Worm (Caenorhabditis elegans): ENCODE results near the gene cyp-32A1.

The cyp-32A1 gene

DNA sequence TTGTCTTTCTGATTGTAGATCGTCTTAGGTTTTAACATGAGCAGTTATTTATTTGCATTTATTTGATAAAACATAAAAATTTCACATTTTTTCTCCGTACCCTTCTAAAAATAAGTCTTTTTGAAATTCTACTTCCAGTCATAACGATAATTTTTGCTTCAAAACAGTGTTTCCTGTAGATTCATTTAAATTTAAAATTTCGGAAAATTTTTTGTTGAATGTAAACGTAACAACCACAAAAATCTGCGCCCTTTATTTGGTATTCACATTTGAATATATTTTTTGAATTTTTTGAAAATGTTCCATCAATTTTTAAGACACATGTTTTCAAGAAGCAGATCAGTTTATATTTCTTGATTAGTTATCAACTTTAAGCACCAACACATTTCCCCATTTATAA lies 36.2 kb upstream of the cyp-32A1 start:
- no peak for TF ChIP-seq klf-2 (GFP tag; conservative IDR thresholded peaks at IDR 0.05)
- TF ChIP-seq T22C8.4 (GFP tag; IDR thresholded peaks at IDR 0.05), result no peak

DNA sequence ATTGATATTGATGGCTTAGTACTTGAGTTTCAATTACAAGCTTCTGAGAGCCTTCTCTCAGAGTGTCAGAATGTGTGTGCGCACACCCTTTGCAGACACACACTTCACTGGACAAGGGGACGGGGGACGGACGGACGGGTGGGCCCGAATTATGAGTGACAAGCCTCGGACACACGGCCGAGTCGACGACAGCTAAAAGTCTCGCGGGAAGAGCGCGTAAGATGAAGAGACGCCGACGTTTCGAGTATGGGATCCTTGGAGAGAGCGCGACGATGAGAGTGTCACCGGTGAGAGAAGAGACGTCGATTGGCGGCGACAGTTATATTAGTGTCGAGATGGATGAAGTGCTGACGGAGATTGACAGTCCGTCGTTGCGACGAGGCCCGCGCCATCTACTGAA lies 35.7 kb upstream of the cyp-32A1 start:
- no peak for TF ChIP-seq T22C8.4 (GFP tag; IDR thresholded peaks at IDR 0.05)
- TF ChIP-seq ztf-23 (GFP tag; IDR thresholded peaks at IDR 0.05), result no peak
- TF ChIP-seq flt-1 (GFP tag; IDR thresholded peaks at IDR 0.05), result 0 out of 2 replicates have a peak, but pooled peaks have one; percentile 14
- peak; percentile 28; the same call in 1 of the 2 replicates for TF ChIP-seq ztf-29 (GFP tag; IDR thresholded peaks at IDR 0.05)
- TF ChIP-seq klf-2 (GFP tag; conservative IDR thresholded peaks at IDR 0.05), result no peak
- TF ChIP-seq tab-1 (GFP tag; IDR thresholded peaks at IDR 0.05), result no peak
- TF ChIP-seq cog-1 (tag; optimal IDR thresholded peaks at IDR 0.05), result peak; percentile 51

DNA sequence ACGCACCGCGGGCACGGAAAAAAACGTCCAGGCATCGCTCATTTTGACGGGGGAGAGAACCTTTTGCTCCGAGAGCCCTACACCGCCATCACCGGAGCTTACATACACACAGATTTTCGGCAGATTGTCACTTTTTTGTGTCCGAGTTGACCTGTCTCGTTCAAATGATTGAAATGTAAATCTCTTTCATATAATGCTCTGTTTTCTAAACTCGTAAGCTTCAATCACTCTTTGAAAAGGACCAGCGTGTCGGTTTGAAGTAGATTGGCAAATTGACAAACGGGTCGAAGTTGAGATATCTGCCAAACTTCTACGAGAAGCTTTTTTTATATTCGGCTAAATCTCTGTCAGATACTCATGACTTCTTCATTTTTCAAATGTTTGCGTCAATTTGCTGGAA lies 34.5 kb upstream of the cyp-32A1 start:
- TF ChIP-seq tab-1 (GFP tag; IDR thresholded peaks at IDR 0.05) (no peak), cog-1 (tag; optimal IDR thresholded peaks at IDR 0.05) (no peak), ref-1 (GFP tag; conservative IDR thresholded peaks at IDR 0.05) (no peak), ztf-23 (GFP tag; IDR thresholded peaks at IDR 0.05) (no peak), med-1 (GFP tag; optimal IDR thresholded peaks at IDR 0.05; ENCODE audit: insufficient read depth) (no peak), flt-1 (GFP tag; IDR thresholded peaks at IDR 0.05) (no peak), klf-2 (GFP tag; conservative IDR thresholded peaks at IDR 0.05) (no peak), ztf-29 (GFP tag; IDR thresholded peaks at IDR 0.05) (no peak), T22C8.4 (GFP tag; IDR thresholded peaks at IDR 0.05) (no peak)

DNA sequence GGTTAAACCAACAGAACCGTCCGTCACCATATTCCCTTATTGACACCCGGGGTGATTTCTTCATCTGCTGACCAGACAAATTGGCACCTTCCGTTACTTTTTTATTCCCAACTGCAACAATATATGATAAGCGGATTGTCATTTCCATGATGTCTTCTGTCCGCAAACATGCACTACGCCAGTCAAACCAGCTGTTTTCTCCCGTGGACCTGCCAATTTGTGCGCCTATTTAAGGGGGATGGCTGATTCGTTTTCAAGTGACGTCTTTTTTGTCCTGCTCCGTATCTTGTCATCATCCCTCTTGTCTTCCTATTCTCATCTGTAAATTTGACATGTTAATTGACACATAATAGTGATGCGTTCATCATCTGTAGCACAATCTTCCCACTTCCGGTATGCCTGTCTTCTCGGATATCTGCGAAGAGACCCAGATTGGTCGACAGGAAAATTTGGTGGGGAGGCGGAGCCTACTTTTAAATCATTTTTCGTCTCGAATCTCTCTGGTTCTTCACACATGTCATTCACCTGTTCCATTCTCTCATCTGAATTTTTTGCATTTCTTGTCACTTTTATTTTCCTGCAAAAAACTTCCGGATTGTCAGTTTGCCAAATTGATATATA lies 33.5 kb upstream of the cyp-32A1 start:
- TF ChIP-seq flt-1 (GFP tag; IDR thresholded peaks at IDR 0.05) (peak; percentile 31; the same call in 1 of the 2 replicates), ref-1 (GFP tag; conservative IDR thresholded peaks at IDR 0.05) (no peak)

DNA sequence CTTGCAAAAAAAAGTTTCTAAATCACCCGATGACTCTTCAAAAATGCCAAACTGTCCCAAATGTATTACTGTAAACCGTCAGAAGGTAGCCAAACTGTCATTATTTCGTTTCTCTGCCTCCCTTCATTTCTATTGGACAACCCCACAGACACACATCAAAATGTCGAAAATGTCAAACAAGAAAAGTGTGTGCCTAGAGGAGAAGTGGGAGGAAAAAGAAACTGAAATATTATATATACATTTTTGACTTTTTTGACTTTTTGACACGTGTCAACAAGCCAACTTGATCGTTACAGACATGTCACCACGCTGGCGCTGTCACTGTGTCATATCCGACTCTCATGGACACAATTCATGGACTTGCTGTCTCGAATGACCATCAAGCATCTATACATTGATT lies 31.9 kb upstream of the cyp-32A1 start:
- TF ChIP-seq flt-1 (GFP tag; IDR thresholded peaks at IDR 0.05), result no peak

DNA sequence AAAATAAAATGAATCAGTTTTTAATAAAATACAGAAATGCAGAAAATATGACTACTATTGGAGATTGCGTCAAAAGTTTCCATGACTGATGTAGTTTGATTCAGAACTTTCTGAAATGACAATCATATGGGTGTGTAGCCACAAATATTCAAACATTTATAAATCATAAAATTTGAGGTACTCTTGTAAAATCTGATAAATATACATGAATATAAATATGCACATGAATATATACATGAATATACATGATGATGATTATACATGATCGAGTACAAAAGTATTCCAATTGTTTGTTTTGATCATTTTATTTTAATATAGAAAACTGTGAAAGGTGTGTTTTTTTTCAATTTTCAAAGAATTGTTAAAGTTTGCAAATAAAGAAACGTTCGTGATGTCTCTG lies 27.1 kb upstream of the cyp-32A1 start, which contains the start of gene T05B11.4:
T05B11.4 (minus strand) TSS at position 101 of the 400 bp plus-strand sequence.
- no peak for TF ChIP-seq ztf-29 (GFP tag; IDR thresholded peaks at IDR 0.05)
- no peak for TF ChIP-seq tab-1 (GFP tag; IDR thresholded peaks at IDR 0.05)
- TF ChIP-seq cog-1 (tag; optimal IDR thresholded peaks at IDR 0.05), result no peak
- TF ChIP-seq klf-2 (GFP tag; conservative IDR thresholded peaks at IDR 0.05), result no peak
- TF ChIP-seq ref-1 (GFP tag; conservative IDR thresholded peaks at IDR 0.05), result no peak
- TF ChIP-seq flt-1 (GFP tag; IDR thresholded peaks at IDR 0.05), result no peak
- TF ChIP-seq med-1 (GFP tag; optimal IDR thresholded peaks at IDR 0.05; ENCODE audit: insufficient read depth), result no peak
- no peak for TF ChIP-seq ztf-23 (GFP tag; IDR thresholded peaks at IDR 0.05)
- TF ChIP-seq T22C8.4 (GFP tag; IDR thresholded peaks at IDR 0.05), result no peak

DNA sequence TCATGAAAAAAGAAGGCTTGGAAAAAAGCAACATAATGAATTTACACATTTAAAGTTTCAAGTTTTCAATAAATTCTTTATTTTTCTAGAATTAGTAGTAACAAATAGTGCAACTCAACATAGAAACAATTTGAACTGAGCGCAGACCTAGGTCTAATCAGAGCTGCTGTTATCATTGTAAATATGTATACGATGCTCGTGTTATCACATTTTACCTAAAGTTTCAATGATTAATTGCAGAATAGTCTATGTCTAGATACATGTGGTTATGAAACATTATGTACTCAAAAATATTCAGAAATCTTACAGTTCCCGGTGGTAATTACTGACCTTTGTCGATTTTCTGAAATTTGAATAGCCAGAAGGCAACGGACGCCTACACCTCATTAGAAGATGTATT lies 25.6 kb upstream of the cyp-32A1 start:
- TF ChIP-seq klf-2 (GFP tag; conservative IDR thresholded peaks at IDR 0.05) (no peak), ztf-29 (GFP tag; IDR thresholded peaks at IDR 0.05) (no peak), tab-1 (GFP tag; IDR thresholded peaks at IDR 0.05) (no peak), T22C8.4 (GFP tag; IDR thresholded peaks at IDR 0.05) (no peak), med-1 (GFP tag; optimal IDR thresholded peaks at IDR 0.05; ENCODE audit: insufficient read depth) (no peak), ref-1 (GFP tag; conservative IDR thresholded peaks at IDR 0.05) (no peak), ztf-23 (GFP tag; IDR thresholded peaks at IDR 0.05) (no peak), flt-1 (GFP tag; IDR thresholded peaks at IDR 0.05) (no peak), cog-1 (tag; optimal IDR thresholded peaks at IDR 0.05) (no peak)

DNA sequence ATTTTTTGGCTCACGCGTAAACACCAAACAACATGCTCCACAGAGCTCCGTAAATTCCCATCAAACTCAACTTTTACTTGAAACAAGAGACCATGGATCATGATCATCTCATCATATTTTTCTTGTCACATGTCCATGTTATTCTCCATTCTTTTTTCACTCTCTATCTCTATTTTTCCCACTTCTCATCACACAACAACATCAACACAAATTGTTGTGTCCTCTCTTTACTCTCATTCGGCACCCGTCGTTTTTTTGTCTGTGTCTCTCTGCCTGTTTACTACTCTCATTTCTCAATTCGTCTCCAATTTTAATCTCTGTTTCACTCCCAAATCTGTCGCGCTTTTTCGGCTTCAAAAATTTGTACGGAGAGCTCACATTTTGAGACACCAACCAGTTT lies 22.3 kb upstream of the cyp-32A1 start:
- TF ChIP-seq tab-1 (GFP tag; IDR thresholded peaks at IDR 0.05) (no peak), med-1 (GFP tag; optimal IDR thresholded peaks at IDR 0.05; ENCODE audit: insufficient read depth) (no peak), ref-1 (GFP tag; conservative IDR thresholded peaks at IDR 0.05) (no peak), flt-1 (GFP tag; IDR thresholded peaks at IDR 0.05) (no peak), T22C8.4 (GFP tag; IDR thresholded peaks at IDR 0.05) (no peak), klf-2 (GFP tag; conservative IDR thresholded peaks at IDR 0.05) (no peak)

DNA sequence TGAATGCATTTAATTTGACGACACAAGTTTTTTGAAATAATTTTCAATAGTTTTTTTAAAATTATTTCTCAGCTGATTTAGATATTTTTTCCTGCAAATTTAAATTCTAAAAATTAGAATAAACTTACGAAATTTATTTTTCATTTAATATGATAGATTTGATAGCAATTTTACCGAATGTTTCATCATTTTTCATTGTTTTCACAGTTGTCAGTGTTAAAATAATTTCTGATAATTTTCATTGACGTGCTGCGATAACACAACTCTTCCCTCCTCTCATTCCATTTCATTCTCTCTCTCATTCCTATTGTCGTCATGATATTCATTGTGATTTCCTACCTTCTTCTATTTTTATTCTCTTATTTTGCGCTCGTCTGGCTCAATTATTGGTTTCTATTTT lies 21.4 kb upstream of the cyp-32A1 start, which contains the start of gene hint-3:
hint-3 (plus strand) TSS at position 301 of the 400 bp plus-strand sequence.
- TF ChIP-seq cog-1 (tag; optimal IDR thresholded peaks at IDR 0.05), result no peak
- no peak for TF ChIP-seq flt-1 (GFP tag; IDR thresholded peaks at IDR 0.05)
- no peak for TF ChIP-seq ref-1 (GFP tag; conservative IDR thresholded peaks at IDR 0.05)
- TF ChIP-seq med-1 (GFP tag; optimal IDR thresholded peaks at IDR 0.05; ENCODE audit: insufficient read depth), result no peak
- TF ChIP-seq ztf-23 (GFP tag; IDR thresholded peaks at IDR 0.05), result no peak
- no peak for TF ChIP-seq klf-2 (GFP tag; conservative IDR thresholded peaks at IDR 0.05)
- no peak for TF ChIP-seq ztf-29 (GFP tag; IDR thresholded peaks at IDR 0.05)

DNA sequence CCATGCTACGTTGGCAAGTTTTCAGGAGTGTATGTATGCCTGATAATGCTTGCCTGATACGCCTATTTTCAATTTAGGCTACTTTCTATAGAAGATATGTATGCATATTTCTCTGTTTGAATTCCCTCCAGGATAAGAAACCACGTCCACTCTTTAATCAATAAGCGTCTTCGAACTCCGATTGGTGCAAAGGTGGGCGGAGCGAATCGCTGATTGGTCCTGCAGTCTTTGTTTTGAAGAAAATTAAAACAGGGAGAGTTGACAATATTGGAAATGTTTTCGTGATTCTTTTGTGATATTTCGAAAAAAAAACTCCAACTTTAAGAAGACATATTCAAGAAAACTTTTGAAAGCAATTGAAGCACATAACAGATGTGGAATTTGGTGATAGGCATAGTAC lies 19.7 kb upstream of the cyp-32A1 start:
- no peak for TF ChIP-seq ztf-23 (GFP tag; IDR thresholded peaks at IDR 0.05)

DNA sequence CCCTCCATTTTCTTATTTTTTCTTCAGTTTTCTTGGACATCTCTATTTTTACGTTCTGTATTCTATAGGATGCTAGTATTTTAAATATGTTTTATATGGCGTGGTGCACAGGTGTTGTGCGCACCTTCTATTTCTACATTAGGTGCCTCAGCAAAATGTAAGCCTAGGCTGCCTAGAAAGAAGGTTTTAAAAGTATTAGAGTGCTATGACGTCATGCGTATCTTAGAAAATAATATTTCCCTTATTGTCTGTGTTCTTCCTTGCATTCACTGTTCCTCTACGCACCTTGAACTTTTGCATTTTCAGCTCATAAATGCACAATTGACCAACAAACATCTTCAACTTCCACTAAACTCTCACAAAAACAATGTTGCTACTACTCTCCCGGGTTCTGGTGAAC lies 10.7 kb upstream of the cyp-32A1 start, which contains the start of gene frpr-3:
frpr-3 (plus strand) TSS at position 301 of the 400 bp plus-strand sequence.
- TF ChIP-seq med-1 (GFP tag; optimal IDR thresholded peaks at IDR 0.05; ENCODE audit: insufficient read depth), result no peak
